Worm (Caenorhabditis elegans) whole organism, L2 larva: ENCODE data around the gene rga-3.

ENCODE experiments used
- ceh-82 ChIP-seq: fragments of 150-350 bp; optimal IDR thresholded peaks from 2 replicates; lab custom pipeline; 2014; ENCODE audit warnings: missing biosample characterization, missing genetic modification characterization
- snpc-4 ChIP-seq: fragments of 150-350 bp; optimal IDR thresholded peaks from 2 replicates; lab custom pipeline; 2014; ENCODE audit warnings: missing biosample characterization, missing genetic modification characterization

DNA sequence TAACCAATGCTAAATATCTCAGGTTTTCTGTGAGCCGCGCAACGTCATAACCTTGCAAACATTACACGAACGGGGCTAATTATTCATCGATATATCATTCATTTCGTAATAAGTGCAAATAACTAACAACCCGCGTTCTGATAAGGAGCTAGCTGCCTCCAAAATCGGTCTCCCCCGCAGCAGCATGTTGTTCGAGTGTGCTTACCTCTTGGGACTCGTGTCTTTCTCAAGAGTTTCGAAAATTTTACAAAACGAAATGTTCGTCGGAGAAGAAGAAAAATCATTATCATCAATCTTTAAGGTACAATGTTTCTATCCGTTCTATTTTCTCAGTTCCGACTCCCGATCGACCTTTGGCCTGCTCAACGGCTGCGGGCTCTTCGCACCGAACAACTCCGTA is 39.7 kb upstream of the rga-3 start:
- no peak for TF ChIP-seq snpc-4 (tag; lab: Kevin White, UChicago)
- no peak for TF ChIP-seq ceh-82 (tag; lab: Kevin White, UChicago)
